Worm (Caenorhabditis elegans) whole organism, mixed stage, embryonic: ENCODE data around the gene F11C1.1.

Source experiments
- M03D4.4 ChIP-seq: sonication (generic microtip); optimal IDR thresholded peaks from 2 replicates; lab custom pipeline; 2017; ENCODE audit warnings: mild to moderate bottlenecking, missing genetic modification characterization, missing compliant biosample characterization
- ces-1 ChIP-seq: fragments of 150-350 bp; optimal IDR thresholded peaks from 2 replicates; lab custom pipeline; 2014; ENCODE audit warnings: missing biosample characterization, missing genetic modification reagents, missing genetic modification characterization
- drap-1 ChIP-seq: fragments of 200-800 bp; sonication (Bioruptor generic); optimal IDR thresholded peaks from 3 replicates; lab custom pipeline; 2018; ENCODE audit warnings: mild to moderate bottlenecking, missing genetic modification characterization, missing compliant biosample characterization
- elt-1 ChIP-seq: sonication (generic microtip); optimal IDR thresholded peaks from 2 replicates; lab custom pipeline; 2017; ENCODE audit warnings: missing genetic modification characterization, mild to moderate bottlenecking, missing compliant biosample characterization, antibody characterized with exemption, moderate library complexity, borderline replicate concordance; ENCODE audit not compliant: insufficient read depth
- elt-3 ChIP-seq: fragments of 150-350 bp; optimal IDR thresholded peaks from 2 replicates; lab custom pipeline; 2014; ENCODE audit warnings: missing biosample characterization, missing genetic modification characterization
- snpc-4 ChIP-seq: fragments of 150-350 bp; optimal IDR thresholded peaks from 2 replicates; lab custom pipeline; 2014; ENCODE audit warnings: missing biosample characterization, missing genetic modification characterization
- sptf-1 ChIP-seq: sonication (generic microtip); optimal IDR thresholded peaks from 2 replicates; lab custom pipeline; 2017; ENCODE audit warnings: mild to moderate bottlenecking, missing genetic modification characterization, moderate library complexity, missing compliant biosample characterization
- unc-39 ChIP-seq: fragments of 150-350 bp; optimal IDR thresholded peaks from 2 replicates; lab custom pipeline; 2014; ENCODE audit warnings: missing biosample characterization, missing genetic modification characterization
- unc-62 ChIP-seq: fragments of 150-350 bp; optimal IDR thresholded peaks from 2 replicates; lab custom pipeline; 2014; ENCODE audit warnings: missing biosample characterization, missing genetic modification reagents, missing genetic modification characterization
- zip-8 ChIP-seq: fragments of 150-350 bp; optimal IDR thresholded peaks from 2 replicates; lab custom pipeline; 2014; ENCODE audit warnings: missing biosample characterization, missing genetic modification characterization
- ztf-11 ChIP-seq: fragments of 150-350 bp; optimal IDR thresholded peaks from 2 replicates; lab custom pipeline; 2014; ENCODE audit warnings: missing biosample characterization, missing genetic modification characterization

- no peak for TF ChIP-seq elt-3 (tag; lab: Kevin White, UChicago)
- no peak for TF ChIP-seq zip-8 (tag; lab: Kevin White, UChicago)
- no peak for TF ChIP-seq unc-62 (GFP tag; lab: Kevin White, UChicago)
- no peak for TF ChIP-seq elt-1 (tag; lab: Kevin White, UChicago)
- TF ChIP-seq ces-1: peak; percentile 85
- no peak for TF ChIP-seq ztf-11 (tag; lab: Kevin White, UChicago)
- TF ChIP-seq M03D4.4: no peak
- TF ChIP-seq unc-39: no peak
- TF ChIP-seq snpc-4 (tag; lab: Kevin White, UChicago): no peak
- TF ChIP-seq drap-1: no peak
- no peak for TF ChIP-seq sptf-1 (tag; lab: Kevin White, UChicago)
These were observed 31.1 kb upstream of the F11C1.1 start for ce11 chrX:13021446-13021845.
